Worm (Caenorhabditis elegans) whole organism, mixed stage, embryonic: ENCODE results near the gene C49C3.15.

Source experiments
- blmp-1 ChIP-seq: fragments of 150-350 bp; optimal IDR thresholded peaks from 2 replicates; lab custom pipeline; 2014; ENCODE audit warnings: missing biosample characterization, missing genetic modification characterization
- elt-3 ChIP-seq: fragments of 150-350 bp; optimal IDR thresholded peaks from 2 replicates; lab custom pipeline; 2014; ENCODE audit warnings: missing biosample characterization, missing genetic modification characterization
- pha-4 ChIP-seq: fragments of 150-350 bp; optimal IDR thresholded peaks from 2 replicates; lab custom pipeline; 2018; ENCODE audit warnings: missing biosample characterization, missing genetic modification reagents, missing genetic modification characterization

DNA sequence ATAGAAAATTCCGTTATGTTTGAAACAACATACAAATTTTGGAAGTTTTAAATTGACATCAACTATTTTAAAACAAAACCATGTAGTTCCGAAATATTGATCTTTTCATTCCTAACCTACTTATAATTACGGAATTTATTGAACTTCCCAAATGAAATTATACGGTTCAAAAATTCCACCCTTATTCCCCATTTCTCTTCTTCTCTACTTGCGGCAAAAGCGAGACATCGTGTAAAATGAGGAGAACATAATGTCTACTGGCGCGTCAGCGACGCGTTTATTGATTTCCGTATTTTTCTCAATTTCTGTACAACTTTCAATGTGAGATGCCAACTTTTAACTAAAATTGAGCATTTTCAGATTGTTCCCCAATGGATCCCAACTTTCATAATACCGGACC is 5.2 kb upstream of the C49C3.15 start, which contains the start of gene ceh-88:
- no peak for TF ChIP-seq pha-4 (tag; lab: Kevin White, UChicago)
- TF ChIP-seq blmp-1 (tag; lab: Kevin White, UChicago) = no peak
- TF ChIP-seq elt-3 (tag; lab: Kevin White, UChicago) = no peak
